Worm (Caenorhabditis elegans): ENCODE measurements around the gene mrpl-50.

Gene mrpl-50

DNA sequence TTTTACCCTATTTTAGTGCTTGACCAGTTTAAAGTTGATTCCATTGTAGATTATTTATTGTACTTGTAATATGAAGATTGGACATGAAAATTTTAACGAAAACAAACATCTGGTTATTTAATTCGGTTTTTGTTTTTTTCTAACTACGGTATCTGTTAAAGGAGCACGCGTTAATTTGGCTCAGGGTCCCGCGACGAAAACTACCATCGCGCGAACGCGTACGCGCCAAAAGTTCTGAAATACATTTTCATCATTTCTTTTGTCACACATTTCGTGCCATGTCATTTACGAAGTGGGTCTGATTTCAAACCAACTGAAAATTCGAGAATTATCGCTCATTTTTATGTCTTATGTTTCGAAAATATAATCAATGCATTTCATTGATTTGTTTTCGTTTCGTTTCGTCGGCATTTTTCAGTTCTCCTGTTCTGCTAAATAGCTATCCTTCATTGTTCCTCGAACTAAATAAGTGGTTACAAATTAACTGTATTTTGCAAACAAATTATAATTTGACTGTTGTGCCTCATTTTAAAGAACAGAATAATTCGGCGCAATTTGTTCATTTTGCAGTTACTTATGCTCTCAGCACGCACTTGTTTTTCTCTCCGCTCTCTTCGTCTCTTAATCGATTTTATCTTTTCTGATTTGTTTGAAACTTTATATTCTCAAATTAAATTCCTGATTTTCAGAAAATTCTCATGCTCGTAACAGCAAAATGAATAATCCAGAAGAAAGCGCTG, 4.2 kb downstream of the mrpl-50 start, which contains the start of gene T21B10.3 (continued):
- TF ChIP-seq lag-1 (GFP tag; IDR thresholded peaks at IDR 0.05) (no peak), aptf-3 (GFP tag; IDR thresholded peaks at IDR 0.05) (no peak), mxl-1 (tag; optimal IDR thresholded peaks at IDR 0.05) (no peak), bed-1 (GFP tag; IDR thresholded peaks at IDR 0.05) (no peak), F52B5.7 (tag; optimal IDR thresholded peaks at IDR 0.05) (peak; percentile 89), die-1 (tag; optimal IDR thresholded peaks at IDR 0.05) (peak; percentile 68), egl-44 (GFP tag; IDR thresholded peaks at IDR 0.05) (no peak), efl-1 (GFP tag; optimal IDR thresholded peaks at IDR 0.05) (peak; percentile 99), ceh-27 (GFP tag; optimal IDR thresholded peaks at IDR 0.05) (no peak), dpff-1 (tag; optimal IDR thresholded peaks at IDR 0.05) (peak; percentile 54), dpl-1 (GFP tag; optimal IDR thresholded peaks at IDR 0.05) (peak; percentile 95), pha-4 (tag; optimal IDR thresholded peaks at IDR 0.05) (no peak), ztf-22 (GFP tag; optimal IDR thresholded peaks at IDR 0.05) (no peak), F33H1.4 (GFP tag; IDR thresholded peaks at IDR 0.05) (peak; percentile 99), chd-7 (tag; optimal IDR thresholded peaks at IDR 0.05) (no peak), mel-28 (tag; optimal IDR thresholded peaks at IDR 0.05; ENCODE audit: borderline replicate concordance) (no peak), egrh-3 (GFP tag; IDR thresholded peaks at IDR 0.05) (peak; percentile 31; the same call in 1 of the 2 replicates), tlf-1 (GFP tag; optimal IDR thresholded peaks at IDR 0.05) (peak; percentile 94), B0261.1 (tag; optimal IDR thresholded peaks at IDR 0.05) (no peak), F23B12.7 (tag; optimal IDR thresholded peaks at IDR 0.05; ENCODE audit: insufficient read depth) (peak; percentile 80), madf-3 (GFP tag; IDR thresholded peaks at IDR 0.05) (peak; percentile 93), ztf-18 (tag; optimal IDR thresholded peaks at IDR 0.05) (peak; percentile 49), xnd-1 (tag; optimal IDR thresholded peaks at IDR 0.05) (peak; percentile 98), K12H6.12 (tag; optimal IDR thresholded peaks at IDR 0.05) (no peak), B0019.2 (GFP tag; conservative IDR thresholded peaks at IDR 0.05) (peak; percentile 89), lin-54 (GFP tag; optimal IDR thresholded peaks at IDR 0.05) (peak; percentile 90), dox-1 (GFP tag; IDR thresholded peaks at IDR 0.05) (peak; percentile 97), sea-2 (GFP tag; IDR thresholded peaks at IDR 0.05) (no peak), unc-62 (GFP tag; optimal IDR thresholded peaks at IDR 0.05) (no peak), snpc-1.3 (tag; optimal IDR thresholded peaks at IDR 0.05; ENCODE audit: insufficient read depth) (peak; percentile 90), hsf-1 (GFP tag; IDR thresholded peaks at IDR 0.05) (peak; percentile 91), C17E4.6 (GFP tag; IDR thresholded peaks at IDR 0.05) (peak; percentile 86), akir-1 (GFP tag; optimal IDR thresholded peaks at IDR 0.05) (no peak), rpc-1 (optimal IDR thresholded peaks at IDR 0.05) (no peak), rpc-1 (tag; optimal IDR thresholded peaks at IDR 0.05) (peak; percentile 15), ekl-4 (GFP tag; IDR thresholded peaks at IDR 0.05) (peak; percentile 86), mes-4 (tag; optimal IDR thresholded peaks at IDR 0.05) (no peak), nfya-1 (tag; optimal IDR thresholded peaks at IDR 0.05; ENCODE audit: borderline replicate concordance, insufficient read depth) (no peak), ceh-58 (GFP tag; IDR thresholded peaks at IDR 0.05) (0 out of 2 replicates have a peak, but pooled peaks have one; percentile 35), ceh-91 (GFP tag; IDR thresholded peaks at IDR 0.05) (peak; percentile 97), nhr-80 (tag; optimal IDR thresholded peaks at IDR 0.05) (peak; percentile 14)

All from whole organism, young adult.